Worm (Caenorhabditis elegans) whole organism, L4 larva: Measurements from ENCODE around the gene clec-232.
A peak's percentile ranks its signal among the peaks of the same experiment; 100 is the strongest.

Experiments
- F26F4.8 ChIP-seq: fragments of 200-800 bp; sonication (Bioruptor generic); conservative IDR thresholded peaks from 2 replicates; pipeline ENCODE4 v1.3.6; 2022; ENCODE audit warnings: missing genetic modification characterization, missing compliant biosample characterization
- F37D6.2 ChIP-seq: sonication (generic microtip); optimal IDR thresholded peaks from 2 replicates; lab custom pipeline; 2016; ENCODE audit warnings: mild to moderate bottlenecking, missing genetic modification characterization, missing compliant biosample characterization
- F44E2.7 ChIP-seq: fragments of 200-800 bp; sonication (Bioruptor generic); IDR thresholded peaks from 2 replicates; pipeline ENCODE4 v2.1.2; 2022; ENCODE audit warnings: missing genetic modification characterization, missing compliant biosample characterization
- R02D3.7 ChIP-seq: fragments of 150-350 bp; sonication (generic microtip); optimal IDR thresholded peaks from 3 replicates; lab custom pipeline; 2014; ENCODE audit warnings: missing biosample characterization, missing genetic modification characterization
- T26A8.4 ChIP-seq: fragments of 200-800 bp; sonication (Bioruptor generic); IDR thresholded peaks from 2 replicates; pipeline ENCODE4 v1.3.6; 2022; ENCODE audit warnings: missing genetic modification characterization, missing compliant biosample characterization
- Y5F2A.4 ChIP-seq: fragments of 200-800 bp; sonication (Bioruptor generic); optimal IDR thresholded peaks from 2 replicates; lab custom pipeline; 2018; ENCODE audit warnings: mild to moderate bottlenecking, missing genetic modification characterization, missing compliant biosample characterization
- ZK546.5 ChIP-seq, 2 experiments: sonication (generic microtip); optimal IDR thresholded peaks; 2 replicates each; lab custom pipeline; 2017; ENCODE audit warnings: missing biosample characterization in 2 of 2, missing genetic modification characterization in 2 of 2
- aha-1 ChIP-seq: fragments of 150-350 bp; peaks from one replicate; lab custom pipeline; 2014; ENCODE audit warnings: missing biosample characterization, missing genetic modification characterization
- ceh-28 ChIP-seq: fragments of 150-350 bp; optimal IDR thresholded peaks from 2 replicates; lab custom pipeline; 2014; ENCODE audit warnings: missing biosample characterization, missing genetic modification reagents, missing genetic modification characterization
- ceh-82 ChIP-seq: sonication (generic microtip); optimal IDR thresholded peaks from 2 replicates; lab custom pipeline; 2017; ENCODE audit warnings: missing biosample characterization, missing genetic modification characterization
- cey-2 ChIP-seq: sonication (generic microtip); optimal IDR thresholded peaks from 3 replicates; lab custom pipeline; 2017; ENCODE audit warnings: missing genetic modification characterization, mild to moderate bottlenecking, missing compliant biosample characterization, antibody characterized with exemption, borderline replicate concordance; ENCODE audit not compliant: insufficient read depth
- ctbp-1 ChIP-seq: fragments of 200-800 bp; sonication (Bioruptor generic); IDR thresholded peaks from 2 replicates; pipeline ENCODE4 v1.3.6; 2022; ENCODE audit warnings: missing genetic modification reagents, missing genetic modification characterization, missing compliant biosample characterization
- daf-8 ChIP-seq: fragments of 200-800 bp; sonication (Bioruptor generic); IDR thresholded peaks from 2 replicates; pipeline ENCODE4 v1.3.6; 2022; ENCODE audit warnings: missing genetic modification characterization, missing compliant biosample characterization
- dmd-6 ChIP-seq: fragments of 200-800 bp; sonication (Bioruptor generic); IDR thresholded peaks from 2 replicates; pipeline ENCODE4 v1.3.6; 2022; ENCODE audit warnings: missing genetic modification reagents, missing genetic modification characterization, missing compliant biosample characterization
- dve-1 ChIP-seq: sonication (generic microtip); optimal IDR thresholded peaks from 2 replicates; lab custom pipeline; 2017; ENCODE audit warnings: antibody characterized with exemption, mild to moderate bottlenecking, missing genetic modification characterization, missing compliant biosample characterization; ENCODE audit not compliant: insufficient read depth
- egl-27 ChIP-seq: sonication (generic microtip); optimal IDR thresholded peaks from 3 replicates; lab custom pipeline; 2017; ENCODE audit warnings: missing biosample characterization, missing genetic modification reagents, missing genetic modification characterization
- gei-8 ChIP-seq: fragments of 200-800 bp; sonication (Bioruptor generic); optimal IDR thresholded peaks from 2 replicates; lab custom pipeline; 2018; ENCODE audit warnings: mild to moderate bottlenecking, missing genetic modification characterization, missing compliant biosample characterization
- hif-1 ChIP-seq, 2 experiments: sonication (generic microtip); optimal IDR thresholded peaks; 2 replicates each; lab custom pipeline; 2016 to 2017; ENCODE audit warnings: missing compliant biosample characterization in 2 of 2, missing genetic modification characterization in 2 of 2, missing genetic modification reagents in 2 of 2, missing genotype in 2 of 2, mild to moderate bottlenecking in 1 of 2
- hlh-11 ChIP-seq: fragments of 200-800 bp; sonication (Bioruptor generic); optimal IDR thresholded peaks from 2 replicates; lab custom pipeline; 2018; ENCODE audit warnings: mild to moderate bottlenecking, missing genetic modification characterization, missing compliant biosample characterization
- hlh-30 ChIP-seq: sonication (generic microtip); optimal IDR thresholded peaks from 2 replicates; lab custom pipeline; 2017; ENCODE audit warnings: antibody characterized with exemption, mild to moderate bottlenecking, missing genetic modification characterization, missing compliant biosample characterization; ENCODE audit not compliant: insufficient read depth
- jun-1 ChIP-seq: fragments of 150-350 bp; optimal IDR thresholded peaks from 2 replicates; lab custom pipeline; 2014; ENCODE audit warnings: missing biosample characterization, missing genetic modification reagents, missing genetic modification characterization
- lim-7 ChIP-seq: fragments of 200-800 bp; sonication (Bioruptor generic); IDR thresholded peaks from 2 replicates; pipeline ENCODE4 v1.3.6; 2022; ENCODE audit warnings: missing genetic modification characterization, missing compliant biosample characterization
- lin-13 ChIP-seq: fragments of 150-350 bp; optimal IDR thresholded peaks from 2 replicates; lab custom pipeline; 2014; ENCODE audit warnings: missing biosample characterization, missing genetic modification reagents, missing genetic modification characterization
- lin-38 ChIP-seq: fragments of 200-800 bp; sonication (Bioruptor generic); IDR thresholded peaks from 2 replicates; pipeline ENCODE4 v1.3.6; 2022; ENCODE audit warnings: missing genetic modification reagents, missing genetic modification characterization, missing compliant biosample characterization
- lin-39 ChIP-seq: fragments of 150-350 bp; optimal IDR thresholded peaks from 2 replicates; lab custom pipeline; 2014; ENCODE audit warnings: missing biosample characterization, missing genetic modification reagents, missing genetic modification characterization
- mdt-29 ChIP-seq: fragments of 200-800 bp; sonication (Bioruptor generic); IDR thresholded peaks from 2 replicates; pipeline ENCODE4 v1.3.6; 2022; ENCODE audit warnings: missing genetic modification reagents, missing genetic modification characterization, missing compliant biosample characterization
- mep-1 ChIP-seq: fragments of 150-350 bp; sonication (generic microtip); optimal IDR thresholded peaks from 3 replicates; lab custom pipeline; 2014; ENCODE audit warnings: missing biosample characterization, missing genetic modification characterization
- mes-2 ChIP-seq: sonication (generic microtip); optimal IDR thresholded peaks from 2 replicates; lab custom pipeline; 2016; ENCODE audit warnings: missing genotype, mild to moderate bottlenecking, missing genetic modification characterization, missing compliant biosample characterization; ENCODE audit not compliant: poor library complexity, severe bottlenecking
- nhr-28 ChIP-seq: fragments of 150-350 bp; optimal IDR thresholded peaks from 2 replicates; lab custom pipeline; 2014; ENCODE audit warnings: missing biosample characterization, missing genetic modification characterization
- nhr-48 ChIP-seq: sonication (generic microtip); optimal IDR thresholded peaks from 2 replicates; lab custom pipeline; 2016; ENCODE audit warnings: mild to moderate bottlenecking, missing genetic modification characterization, missing compliant biosample characterization
- nhr-77 ChIP-seq: fragments of 150-350 bp; optimal IDR thresholded peaks from 2 replicates; lab custom pipeline; 2014; ENCODE audit warnings: missing biosample characterization, missing genetic modification characterization
- php-3 ChIP-seq: fragments of 200-800 bp; sonication (Bioruptor generic); IDR thresholded peaks from 2 replicates; pipeline ENCODE4 v1.3.6; 2022; ENCODE audit warnings: missing genetic modification reagents, missing genetic modification characterization, missing compliant biosample characterization
- pqm-1 ChIP-seq: sonication (generic microtip); optimal IDR thresholded peaks from 2 replicates; lab custom pipeline; 2017; ENCODE audit warnings: missing biosample characterization, missing genetic modification characterization
- sdz-12 ChIP-seq: fragments of 200-800 bp; sonication (Bioruptor generic); optimal IDR thresholded peaks from 2 replicates; lab custom pipeline; 2018; ENCODE audit warnings: mild to moderate bottlenecking, missing genetic modification characterization, missing compliant biosample characterization
- set-16 ChIP-seq: fragments of 200-800 bp; sonication (Bioruptor generic); IDR thresholded peaks from 2 replicates; pipeline ENCODE4 v1.3.6; 2022; ENCODE audit warnings: missing genetic modification reagents, missing genetic modification characterization, missing compliant biosample characterization
- spr-3 ChIP-seq: fragments of 200-800 bp; sonication (Bioruptor generic); optimal IDR thresholded peaks from 2 replicates; lab custom pipeline; 2018; ENCODE audit warnings: mild to moderate bottlenecking, missing genetic modification characterization, missing compliant biosample characterization
- tag-97 ChIP-seq: fragments of 200-800 bp; sonication (Bioruptor generic); IDR thresholded peaks from 2 replicates; pipeline ENCODE4 v1.3.6; 2022; ENCODE audit warnings: missing genetic modification characterization, missing compliant biosample characterization
- tra-1 ChIP-seq: fragments of 200-800 bp; sonication (Bioruptor generic); IDR thresholded peaks from 2 replicates; pipeline ENCODE4 v1.3.6; 2022; ENCODE audit warnings: missing genetic modification reagents, missing genetic modification characterization, missing compliant biosample characterization
- unc-130 ChIP-seq: sonication (generic microtip); optimal IDR thresholded peaks from 2 replicates; lab custom pipeline; 2016; ENCODE audit warnings: missing genetic modification reagents, missing genetic modification characterization, missing compliant biosample characterization
- unc-39 ChIP-seq: sonication (generic microtip); optimal IDR thresholded peaks from 2 replicates; lab custom pipeline; 2017; ENCODE audit warnings: missing biosample characterization, missing genetic modification characterization
- unc-62 ChIP-seq, 3 experiments: fragments of 150-350 bp in 1 of 3; sonication (generic microtip); optimal IDR thresholded peaks in 2 of 3; peaks in 1 of 3; 1 replicate in 1 of 3; 2 replicates in 2 of 3; lab custom pipeline; 2014 to 2017; ENCODE audit warnings: missing biosample characterization in 3 of 3, missing genetic modification characterization in 3 of 3, missing genetic modification reagents in 3 of 3, missing genotype in 1 of 3
- zfp-2 ChIP-seq: sonication (generic microtip); optimal IDR thresholded peaks from 2 replicates; lab custom pipeline; 2016; ENCODE audit warnings: mild to moderate bottlenecking, missing genetic modification characterization, missing compliant biosample characterization
- zfp-3 ChIP-seq: fragments of 200-800 bp; sonication (Bioruptor generic); conservative IDR thresholded peaks from 2 replicates; pipeline ENCODE4 v1.3.6; 2022; ENCODE audit warnings: missing genetic modification reagents, missing genetic modification characterization, missing compliant biosample characterization
- zip-11 ChIP-seq: fragments of 200-800 bp; sonication (Bioruptor generic); IDR thresholded peaks from 2 replicates; pipeline ENCODE4 v1.3.6; 2022; ENCODE audit warnings: missing genetic modification characterization, missing compliant biosample characterization
- ztf-11 ChIP-seq: fragments of 150-350 bp; optimal IDR thresholded peaks from 2 replicates; lab custom pipeline; 2014; ENCODE audit warnings: missing biosample characterization, missing genetic modification characterization

clec-232 gene

DNA sequence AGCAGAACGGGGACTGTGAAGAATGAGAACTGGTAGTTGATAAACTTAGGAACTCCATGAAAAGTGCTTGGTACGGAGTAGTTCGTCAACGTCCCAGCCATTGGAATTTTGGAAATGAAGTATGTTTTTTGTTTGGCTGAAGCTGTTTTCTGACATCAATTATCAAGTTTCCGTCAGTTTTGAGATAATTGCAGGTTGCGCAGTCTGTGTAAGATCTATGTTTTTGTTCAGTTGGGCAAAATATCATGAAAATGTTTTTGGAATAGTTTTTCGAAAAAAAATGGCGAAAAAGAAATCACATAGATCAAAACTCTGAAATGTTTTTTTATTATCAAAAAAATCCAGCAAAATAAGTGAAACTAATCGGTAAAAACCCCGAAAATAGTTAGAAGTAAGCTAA lies 1.1 kb upstream of the clec-232 start, which contains the start of gene sru-22:
Gene sru-22, minus strand, starts transcription at position 101 of the 400 bp plus-strand sequence.
- TF ChIP-seq aha-1 (tag; lab: Kevin White, UChicago) (peak; percentile 4), T26A8.4 (GFP tag; lab: Robert Waterston, UW) (no peak)

DNA sequence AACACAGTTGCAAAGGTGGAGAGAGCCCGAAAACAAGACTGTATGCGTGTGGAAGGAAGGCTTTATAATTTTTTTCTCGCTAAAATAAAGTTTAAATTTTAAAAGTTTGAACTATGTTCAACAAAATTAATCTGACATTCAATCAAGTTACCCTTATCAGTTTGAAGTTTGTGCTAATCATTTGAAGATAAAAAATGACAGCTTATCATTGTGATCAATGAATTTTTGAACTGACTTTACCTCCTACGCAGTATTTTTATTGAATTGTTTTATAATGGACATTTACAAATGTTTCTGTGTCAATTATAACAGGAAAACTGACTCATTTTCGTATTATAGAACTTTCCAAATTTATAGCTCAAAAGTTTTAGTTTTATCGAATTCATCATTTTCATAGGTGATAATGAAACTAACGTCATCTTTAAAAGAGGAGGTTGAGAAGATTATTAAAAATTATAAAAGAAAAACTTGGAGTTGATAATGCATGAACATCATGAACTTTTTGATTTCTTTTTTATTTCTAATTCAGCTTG lies 2.4 kb downstream of the clec-232 start, which contains the start of gene oac-20:
Gene oac-20, plus strand, starts transcription at position 483 of the 533 bp plus-strand sequence.
- peak; percentile 90 for TF ChIP-seq pqm-1 (tag; lab: Kevin White, UChicago)
- 0 out of 2 replicates have a peak, but pooled peaks have one; percentile 58 for TF ChIP-seq tra-1 (GFP tag; lab: Robert Waterston, UW)
- TF ChIP-seq php-3 (GFP tag; lab: Robert Waterston, UW) = peak; percentile 66
- peak; percentile 96 for TF ChIP-seq dmd-6
- no peak for TF ChIP-seq spr-3 (GFP tag; lab: Kevin White, UChicago)
- TF ChIP-seq ceh-28 (tag; lab: Kevin White, UChicago) = no peak
- peak; percentile 61 for TF ChIP-seq nhr-77
- peak; percentile 16 for TF ChIP-seq nhr-48 (tag; lab: Kevin White, UChicago)
- no peak for TF ChIP-seq jun-1 (tag; lab: Kevin White, UChicago)

DNA sequence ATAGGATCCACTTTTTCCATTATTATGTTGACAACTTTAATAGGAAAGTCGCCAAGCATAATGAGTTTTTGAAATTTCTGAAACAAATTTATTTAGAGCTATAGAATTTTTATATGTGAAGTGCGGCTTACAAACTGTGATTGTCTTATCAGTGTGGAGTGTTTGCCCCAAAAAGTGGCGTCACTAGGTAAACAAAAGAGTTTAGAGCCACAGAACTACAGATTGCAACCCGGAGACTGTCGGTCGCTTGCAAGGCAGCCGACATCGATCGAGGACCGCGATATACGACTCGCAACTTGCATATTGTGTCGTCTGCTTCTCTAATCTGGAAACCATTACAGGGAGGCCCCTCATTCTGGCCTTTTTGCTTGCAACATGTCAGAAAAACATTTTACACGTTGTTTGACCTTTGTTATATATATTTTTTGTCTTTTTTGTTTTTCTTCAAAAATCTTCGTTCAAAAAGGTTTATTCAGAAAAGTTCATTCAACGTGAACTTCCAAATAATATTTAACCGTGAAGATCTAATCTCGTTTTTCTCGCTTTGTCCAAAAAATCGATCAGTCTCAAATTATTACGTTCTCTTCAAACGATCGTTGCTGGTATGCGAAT lies 6.9 kb downstream of the clec-232 start, which contains the start of the genes fbxa-99 and F36G9.13:
Gene fbxa-99, minus strand, starts transcription at position 122 of the 612 bp plus-strand sequence.
Gene F36G9.13, plus strand, starts transcription at position 562 of the 612 bp plus-strand sequence.
- TF ChIP-seq daf-8 (no peak), lin-38 (GFP tag; lab: Robert Waterston, UW) (no peak), set-16 (no peak), dve-1 (tag; lab: Kevin White, UChicago) (no peak), F44E2.7 (no peak), mes-2 (tag; lab: Kevin White, UChicago) (no peak), mdt-29 (no peak), R02D3.7 (tag; lab: Kevin White, UChicago) (no peak), lim-7 (GFP tag; lab: Robert Waterston, UW) (no peak), hif-1 (tag; optimal IDR thresholded peaks at IDR 0.05; lab: Kevin White, UChicago) (no peak), unc-62 (GFP tag; optimal IDR thresholded peaks at IDR 0.05 in 1 of 2; lab: Kevin White, UChicago) (no peak), unc-62 (tag; optimal IDR thresholded peaks at IDR 0.05; lab: Kevin White, UChicago) (no peak), nhr-77 (peak; percentile 21), ceh-82 (tag; lab: Kevin White, UChicago) (no peak), pqm-1 (tag; lab: Kevin White, UChicago) (peak; percentile 34), dmd-6 (peak; percentile 41), unc-130 (GFP tag; lab: Kevin White, UChicago) (no peak), gei-8 (GFP tag; lab: Kevin White, UChicago) (no peak), hlh-30 (no peak), zip-11 (GFP tag; lab: Robert Waterston, UW) (no peak), ZK546.5 (tag; optimal IDR thresholded peaks at IDR 0.05; lab: Kevin White, UChicago) (no peak), nhr-28 (peak; percentile 48), sdz-12 (GFP tag; lab: Kevin White, UChicago) (no peak), zfp-2 (tag; lab: Kevin White, UChicago) (no peak), lin-13 (GFP tag; lab: Kevin White, UChicago) (peak; percentile 22), mep-1 (tag; lab: Kevin White, UChicago) (no peak), ctbp-1 (GFP tag; lab: Robert Waterston, UW) (no peak), zfp-3 (GFP tag; lab: Robert Waterston, UW) (no peak), F26F4.8 (GFP tag; lab: Robert Waterston, UW) (no peak), egl-27 (no peak), ztf-11 (tag; lab: Kevin White, UChicago) (no peak), unc-39 (tag; lab: Kevin White, UChicago) (no peak), ceh-28 (tag; lab: Kevin White, UChicago) (no peak), tag-97 (no peak), Y5F2A.4 (no peak), hlh-11 (tag; lab: Kevin White, UChicago) (peak; percentile 21), F37D6.2 (tag; lab: Kevin White, UChicago) (no peak), cey-2 (tag; lab: Kevin White, UChicago) (no peak), lin-39 (tag; lab: Kevin White, UChicago) (no peak)
